Worm (Caenorhabditis elegans) whole organism, midembryonic: ENCODE measurements around the gene ZK1098.2.
A peak's percentile ranks its signal among the peaks of the same experiment; 100 is the strongest.

Experiments used
- T22C8.4 ChIP-seq: fragments of 200-800 bp; sonication (Bioruptor generic); IDR thresholded peaks from 2 replicates; pipeline ENCODE4 v1.3.6; 2022; ENCODE audit warnings: missing genetic modification characterization, missing compliant biosample characterization
- cog-1 ChIP-seq: sonication (generic microtip); optimal IDR thresholded peaks from 2 replicates; lab custom pipeline; 2016; ENCODE audit warnings: missing genetic modification characterization, missing compliant biosample characterization
- flt-1 ChIP-seq: fragments of 200-800 bp; sonication (Bioruptor generic); IDR thresholded peaks from 2 replicates; pipeline ENCODE4 v1.3.6; 2022; ENCODE audit warnings: missing genetic modification characterization, missing compliant biosample characterization
- klf-2 ChIP-seq: fragments of 200-800 bp; sonication (Bioruptor generic); conservative IDR thresholded peaks from 2 replicates; pipeline ENCODE4 v1.3.6; 2022; ENCODE audit warnings: missing genetic modification reagents, missing genetic modification characterization, missing compliant biosample characterization
- med-1 ChIP-seq: sonication (generic microtip); optimal IDR thresholded peaks from 2 replicates; lab custom pipeline; 2017; ENCODE audit warnings: missing genetic modification characterization, mild to moderate bottlenecking, missing compliant biosample characterization, antibody characterized with exemption, missing genetic modification reagents; ENCODE audit not compliant: insufficient read depth
- ref-1 ChIP-seq: fragments of 200-800 bp; sonication (Bioruptor generic); conservative IDR thresholded peaks from 2 replicates; pipeline ENCODE4 v1.3.6; 2022; ENCODE audit warnings: missing genetic modification reagents, missing genetic modification characterization, missing compliant biosample characterization
- tab-1 ChIP-seq: fragments of 200-800 bp; sonication (Bioruptor generic); IDR thresholded peaks from 2 replicates; pipeline ENCODE4 v1.3.6; 2022; ENCODE audit warnings: missing genetic modification characterization, missing compliant biosample characterization
- ztf-23 ChIP-seq: fragments of 200-800 bp; sonication (Bioruptor generic); IDR thresholded peaks from 2 replicates; pipeline ENCODE4 v1.3.6; 2022; ENCODE audit warnings: missing genetic modification reagents, missing genetic modification characterization, missing compliant biosample characterization
- ztf-29 ChIP-seq: fragments of 200-800 bp; sonication (Bioruptor generic); IDR thresholded peaks from 2 replicates; pipeline ENCODE4 v1.3.6; 2022; ENCODE audit warnings: missing genetic modification reagents, missing genetic modification characterization, missing compliant biosample characterization

ZK1098.2 gene

DNA sequence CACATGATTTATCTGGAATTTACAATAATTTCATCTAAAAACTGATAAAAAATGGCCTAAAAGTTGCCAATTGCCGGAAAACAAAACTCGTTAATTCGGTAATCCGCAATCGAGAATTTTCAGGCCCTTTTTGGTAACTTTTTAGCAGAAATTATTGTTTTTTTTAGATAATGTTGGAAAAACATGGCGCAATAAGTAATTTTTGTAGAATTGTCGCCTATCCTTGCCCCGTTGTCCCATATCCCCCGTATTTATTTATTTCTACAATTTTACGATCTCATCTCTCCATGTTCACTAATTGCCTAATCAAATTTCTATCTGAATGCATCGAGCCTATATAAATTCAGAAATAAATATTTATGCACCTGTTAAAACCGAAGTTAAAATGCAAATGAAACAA lies 16.0 kb upstream of the ZK1098.2 start:
- TF ChIP-seq T22C8.4 (GFP tag; lab: Robert Waterston, UW) (no peak), ztf-23 (GFP tag; lab: Robert Waterston, UW) (no peak), cog-1 (tag; lab: Kevin White, UChicago) (no peak), ref-1 (GFP tag; lab: Robert Waterston, UW) (no peak), tab-1 (GFP tag; lab: Robert Waterston, UW) (no peak), flt-1 (no peak), ztf-29 (GFP tag; lab: Robert Waterston, UW) (no peak), med-1 (GFP tag; lab: Kevin White, UChicago) (no peak), klf-2 (no peak)

DNA sequence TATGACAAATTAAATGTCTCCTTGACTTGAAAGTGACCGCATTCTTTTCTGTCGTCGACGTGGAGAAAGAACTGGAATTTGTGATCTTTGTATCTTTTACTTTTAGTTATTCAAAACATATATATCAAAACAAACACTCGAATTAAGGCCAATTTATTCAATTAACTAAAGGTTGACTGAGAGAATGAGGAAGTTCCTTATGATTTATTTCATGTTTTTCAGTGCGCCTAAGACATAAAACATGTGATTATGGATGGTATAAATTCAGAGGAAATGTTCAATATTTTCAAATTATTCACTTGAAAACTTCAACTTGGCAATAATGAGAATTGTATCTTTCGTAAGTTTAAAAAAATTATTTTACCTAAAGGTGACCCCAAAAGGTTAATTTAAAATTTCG lies 15.4 kb upstream of the ZK1098.2 start, which contains the start of gene F55H2.8:
Gene F55H2.8 (plus strand): TSS at position 301 of the 400 bp plus-strand sequence.
- TF ChIP-seq T22C8.4 (GFP tag; lab: Robert Waterston, UW), result no peak
- no peak for TF ChIP-seq ztf-23 (GFP tag; lab: Robert Waterston, UW)
- TF ChIP-seq cog-1 (tag; lab: Kevin White, UChicago), result no peak
- TF ChIP-seq klf-2, result no peak
- TF ChIP-seq med-1 (GFP tag; lab: Kevin White, UChicago), result no peak
- no peak for TF ChIP-seq tab-1 (GFP tag; lab: Robert Waterston, UW)
- TF ChIP-seq ztf-29 (GFP tag; lab: Robert Waterston, UW), result no peak

DNA sequence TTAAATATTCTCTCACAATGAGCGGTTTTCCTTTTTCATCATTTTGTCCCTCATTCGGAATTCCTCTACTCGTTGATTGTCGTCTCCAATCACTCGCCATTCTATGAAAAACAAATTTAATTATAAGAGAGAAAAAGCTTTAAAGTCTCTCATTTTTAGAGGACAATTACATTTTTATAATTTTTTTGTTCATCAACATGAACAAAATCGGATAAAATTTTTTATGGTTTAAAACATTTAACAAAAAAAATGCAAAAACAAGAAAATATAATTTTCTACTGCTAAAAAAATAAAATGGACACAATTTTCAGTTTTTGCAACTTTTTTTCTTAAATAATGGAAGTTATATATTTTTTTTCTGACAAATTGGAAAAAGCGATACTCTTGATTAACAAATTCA lies 12.8 kb upstream of the ZK1098.2 start, which contains the start of gene F55H2.7:
Gene F55H2.7 (minus strand): TSS at position 101 of the 400 bp plus-strand sequence.
- TF ChIP-seq ztf-23 (GFP tag; lab: Robert Waterston, UW) (no peak), klf-2 (no peak), med-1 (GFP tag; lab: Kevin White, UChicago) (no peak), flt-1 (no peak), cog-1 (tag; lab: Kevin White, UChicago) (no peak), ztf-29 (GFP tag; lab: Robert Waterston, UW) (no peak)

DNA sequence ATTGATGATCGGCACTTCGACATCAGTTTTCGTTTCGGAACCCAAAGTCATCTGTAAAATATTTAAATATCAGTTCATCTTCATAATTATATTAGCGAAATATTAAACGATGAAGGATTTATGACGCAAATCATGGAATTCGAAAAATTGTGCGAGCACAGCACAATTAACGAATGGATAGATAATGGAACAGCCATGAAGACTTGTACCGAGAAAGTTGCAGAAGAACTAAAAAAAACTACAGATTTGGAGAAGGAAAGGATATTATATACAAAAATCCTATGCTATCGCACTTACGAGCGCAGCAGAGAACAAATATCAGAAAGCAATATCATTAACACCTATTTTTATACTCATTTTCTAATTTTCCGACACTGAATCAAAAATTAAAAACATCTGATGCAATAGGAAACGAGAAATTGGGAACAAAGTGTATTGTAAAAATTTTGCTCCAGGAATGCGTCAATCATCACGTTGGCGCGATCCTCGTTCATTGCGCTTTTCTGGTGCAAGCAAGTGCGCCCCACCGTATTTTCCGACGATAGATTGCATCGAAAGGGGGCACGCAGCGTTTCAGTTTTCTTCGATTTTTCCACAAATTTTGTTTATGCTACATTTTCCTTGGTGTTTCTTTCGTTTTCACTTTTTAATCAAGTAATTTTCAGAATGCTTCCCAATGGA lies 7.4 kb upstream of the ZK1098.2 start, which contains the start of the genes clu-1 and prp-40:
Gene clu-1 (minus strand): TSS at position 51 of the 681 bp plus-strand sequence.
Gene prp-40 (plus strand): TSS at position 666 of the 681 bp plus-strand sequence.
- TF ChIP-seq cog-1 (tag; lab: Kevin White, UChicago), result peak; percentile 63
- TF ChIP-seq klf-2, result no peak

DNA sequence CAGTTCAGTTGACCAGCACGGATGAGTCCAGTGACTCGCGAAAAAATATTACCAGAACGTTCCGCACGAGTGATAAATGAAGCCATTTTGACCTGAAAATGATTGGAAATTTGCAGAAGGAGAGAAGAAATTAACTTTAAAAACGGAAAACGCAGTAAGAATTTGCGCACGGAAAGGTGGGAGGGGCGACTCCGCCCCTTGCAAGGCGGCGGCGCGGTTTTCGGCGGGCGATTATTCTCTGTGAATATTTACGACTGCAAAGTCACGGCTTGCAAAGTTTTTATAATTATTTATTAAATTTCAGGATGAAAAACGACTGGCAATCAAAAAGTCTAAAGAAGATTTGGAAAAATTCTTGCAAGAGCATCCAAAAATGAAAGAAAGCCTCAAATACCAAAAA lies 5.4 kb upstream of the ZK1098.2 start, which contains the start of gene mrps-23:
Gene mrps-23 (minus strand): TSS at position 92 of the 400 bp plus-strand sequence.
- TF ChIP-seq ztf-23 (GFP tag; lab: Robert Waterston, UW) (0 out of 2 replicates have a peak, but pooled peaks have one; percentile 62), flt-1 (peak; percentile 49), T22C8.4 (GFP tag; lab: Robert Waterston, UW) (no peak), tab-1 (GFP tag; lab: Robert Waterston, UW) (no peak), klf-2 (no peak), ztf-29 (GFP tag; lab: Robert Waterston, UW) (no peak), ref-1 (GFP tag; lab: Robert Waterston, UW) (no peak), med-1 (GFP tag; lab: Kevin White, UChicago) (no peak), cog-1 (tag; lab: Kevin White, UChicago) (no peak)

DNA sequence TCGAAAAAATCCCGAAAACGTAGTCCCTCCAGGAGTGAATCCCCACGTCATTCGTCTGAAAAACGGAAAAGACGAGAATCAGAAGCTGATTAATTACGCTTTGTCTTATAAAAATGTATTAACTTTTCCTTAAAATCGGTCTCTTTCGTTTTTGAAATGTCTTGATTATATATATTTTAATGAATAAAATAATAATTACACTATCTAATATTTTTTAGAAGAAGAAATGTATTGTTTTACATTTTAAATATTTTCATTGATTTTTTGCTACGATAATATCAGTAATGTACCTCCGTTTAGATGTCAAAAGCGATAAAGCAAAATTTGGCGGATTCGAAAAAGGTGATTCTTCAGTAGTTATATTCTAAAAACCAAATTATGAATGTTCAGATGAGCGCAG lies 3.7 kb upstream of the ZK1098.2 start, which contains the start of gene trpp-3:
Gene trpp-3 (plus strand): TSS at position 301 of the 400 bp plus-strand sequence.
- no peak for TF ChIP-seq ref-1 (GFP tag; lab: Robert Waterston, UW)

DNA sequence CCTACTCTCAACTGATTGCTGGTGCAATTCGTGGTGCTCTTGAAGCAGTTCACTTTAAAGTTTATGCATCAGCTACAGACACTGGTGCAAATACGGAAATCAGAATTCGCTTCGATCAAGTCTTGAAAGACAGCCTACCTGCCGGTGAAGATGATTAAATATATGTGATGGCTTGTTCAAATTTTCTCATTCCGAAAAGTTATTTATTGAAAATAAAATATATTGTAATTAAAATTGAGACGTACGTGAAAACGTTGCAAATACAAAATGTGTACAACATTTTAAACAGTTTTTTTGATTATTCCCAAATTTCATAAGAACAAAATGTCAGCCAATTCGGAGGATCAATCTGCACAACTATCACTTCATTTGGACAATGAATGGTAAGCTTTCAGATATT lies 2.1 kb upstream of the ZK1098.2 start, which contains the start of gene ZK1098.6:
Gene ZK1098.6 (plus strand): TSS at position 301 of the 400 bp plus-strand sequence.
- TF ChIP-seq ztf-23 (GFP tag; lab: Robert Waterston, UW), result no peak
- TF ChIP-seq klf-2, result no peak

DNA sequence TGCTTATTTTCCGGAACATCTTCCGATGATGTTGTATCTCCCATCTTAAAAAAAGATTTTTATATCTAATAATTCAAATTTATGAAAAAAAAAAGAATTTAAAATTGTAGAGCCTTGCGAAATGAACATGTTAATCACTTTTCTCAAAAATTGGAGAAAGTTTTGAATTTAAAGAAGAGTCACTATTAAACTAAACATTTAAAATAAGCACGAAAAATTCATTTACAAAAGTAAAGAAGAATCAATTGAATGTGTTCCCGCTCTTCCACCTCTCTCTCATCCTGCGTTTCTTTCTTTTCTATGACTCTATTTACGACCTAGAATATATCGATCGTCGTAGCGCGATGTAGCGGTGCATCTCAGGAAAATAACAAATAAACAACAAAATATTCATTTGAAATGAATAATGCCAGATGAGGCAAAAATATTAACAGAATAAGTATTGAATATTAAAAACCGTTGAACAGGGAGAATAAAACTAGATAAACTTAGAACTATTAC lies 9.7 kb downstream of the ZK1098.2 start, which contains the start of gene ZK1098.3:
Gene ZK1098.3 (minus strand): TSS at position 51 of the 501 bp plus-strand sequence.
- TF ChIP-seq ref-1 (GFP tag; lab: Robert Waterston, UW) (no peak), T22C8.4 (GFP tag; lab: Robert Waterston, UW) (peak; percentile 65; the same call in 1 of the 2 replicates)

DNA sequence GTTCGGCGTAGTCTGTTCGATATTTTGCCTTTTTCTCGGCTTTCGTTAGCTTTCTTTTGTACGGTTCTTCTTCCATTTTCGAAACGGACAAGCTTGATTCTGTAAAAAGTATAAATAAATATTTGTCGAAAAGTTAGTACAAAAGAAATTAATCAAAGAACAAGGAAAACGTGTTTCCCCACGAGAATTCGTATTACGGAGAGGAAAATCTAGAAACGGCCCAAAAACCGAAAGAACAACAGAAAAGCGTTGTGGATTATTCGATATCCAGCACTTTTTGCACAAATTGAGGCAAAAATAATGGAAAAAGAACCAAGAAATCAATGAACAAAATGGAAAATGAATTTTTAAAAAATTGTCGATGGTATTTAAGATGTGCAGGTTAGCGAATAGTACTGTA lies 13.3 kb downstream of the ZK1098.2 start, which contains the start of gene mut-7:
Gene mut-7 (minus strand): TSS at position 101 of the 400 bp plus-strand sequence.
- no peak for TF ChIP-seq tab-1 (GFP tag; lab: Robert Waterston, UW)
- no peak for TF ChIP-seq med-1 (GFP tag; lab: Kevin White, UChicago)
- no peak for TF ChIP-seq ref-1 (GFP tag; lab: Robert Waterston, UW)
- TF ChIP-seq klf-2, result no peak
- no peak for TF ChIP-seq T22C8.4 (GFP tag; lab: Robert Waterston, UW)
- no peak for TF ChIP-seq ztf-23 (GFP tag; lab: Robert Waterston, UW)
- no peak for TF ChIP-seq ztf-29 (GFP tag; lab: Robert Waterston, UW)
- no peak for TF ChIP-seq flt-1
- TF ChIP-seq cog-1 (tag; lab: Kevin White, UChicago), result no peak

DNA sequence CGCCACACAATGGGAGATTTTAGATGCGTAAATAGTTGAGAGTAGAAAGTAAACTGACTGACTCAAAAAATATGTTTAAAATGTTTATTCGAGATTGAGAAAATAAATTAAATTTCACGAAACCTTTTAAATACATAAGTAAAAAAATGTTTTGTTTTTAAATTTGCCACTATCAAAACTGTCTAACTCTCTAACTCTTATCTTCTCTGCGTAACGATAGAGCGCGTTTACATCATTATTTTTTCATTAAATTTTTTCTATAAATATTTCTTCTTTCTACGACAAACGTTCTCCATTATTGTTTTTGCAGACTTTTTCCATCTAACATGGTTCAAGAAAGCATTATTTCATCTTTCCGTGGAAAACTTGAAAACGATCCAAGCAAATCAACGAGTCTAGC lies 13.9 kb downstream of the ZK1098.2 start, which contains the start of gene eif-2Balpha:
Gene eif-2Balpha (plus strand): TSS at position 304 of the 400 bp plus-strand sequence.
- TF ChIP-seq tab-1 (GFP tag; lab: Robert Waterston, UW) (no peak), cog-1 (tag; lab: Kevin White, UChicago) (no peak), flt-1 (no peak), klf-2 (no peak), ztf-23 (GFP tag; lab: Robert Waterston, UW) (no peak), med-1 (GFP tag; lab: Kevin White, UChicago) (no peak), T22C8.4 (GFP tag; lab: Robert Waterston, UW) (no peak), ref-1 (GFP tag; lab: Robert Waterston, UW) (no peak), ztf-29 (GFP tag; lab: Robert Waterston, UW) (no peak)
